Fruit fly (Drosophila melanogaster): ENCODE data around the gene Sytbeta.

- no peak for TF ChIP-seq Myc (optimal IDR thresholded peaks at IDR 0.05)
- no peak for TF ChIP-seq h (optimal IDR thresholded peaks at IDR 0.05)
- TF ChIP-seq psq (optimal IDR thresholded peaks at IDR 0.05): no peak
- TF ChIP-seq insv (optimal IDR thresholded peaks at IDR 0.05): no peak
- no peak for TF ChIP-seq Sin3A (optimal IDR thresholded peaks at IDR 0.05)
Observed at dm6 chr3L:15054035-15054434, 10.7 kb downstream of the Sytbeta start, which contains the start of gene CG18649.

All from Kc167 (cell line).